Worm (Caenorhabditis elegans) whole organism, late embryonic: ENCODE measurements around the gene Y62E10A.6.

Experiments
- ama-1 ChIP-seq: fragments of 150-350 bp; optimal IDR thresholded peaks from 2 replicates; lab custom pipeline; 2014
- sdc-2 ChIP-seq: sonication (generic microtip); optimal IDR thresholded peaks from 2 replicates; lab custom pipeline; 2016; ENCODE audit warnings: missing genotype, missing genetic modification characterization, missing compliant biosample characterization

DNA sequence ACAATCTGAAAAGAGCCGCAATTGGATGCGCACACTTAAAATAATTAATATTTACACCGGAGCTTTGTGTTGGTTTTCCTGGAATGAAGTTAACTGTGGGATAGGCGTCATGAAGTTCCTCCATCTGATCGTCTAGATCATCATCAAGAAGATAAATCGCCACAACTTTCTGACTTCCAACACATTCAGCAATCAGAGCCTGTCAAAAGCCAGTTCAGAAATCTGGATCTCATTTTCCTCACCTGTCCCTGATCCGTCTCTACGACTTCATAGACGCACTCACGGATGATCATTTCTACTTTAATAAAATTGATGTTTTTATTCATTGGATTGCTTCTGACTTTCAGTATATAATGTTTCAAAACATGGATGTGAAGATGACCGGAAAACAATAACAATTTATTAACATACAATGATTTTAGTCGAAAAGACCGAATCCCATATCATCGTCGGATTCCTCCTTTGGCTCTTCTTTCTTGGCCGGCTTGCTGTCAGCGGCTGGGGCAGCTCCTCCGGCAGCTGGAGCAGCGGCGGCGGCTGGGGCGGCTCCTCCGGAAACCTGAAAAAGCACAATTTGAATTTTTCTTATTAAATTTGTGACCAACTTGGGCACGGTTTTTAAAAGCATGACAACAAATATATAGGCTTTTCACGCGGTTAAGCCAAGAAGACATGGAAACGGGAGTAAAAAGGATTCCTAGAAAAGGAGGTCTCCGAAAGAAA lies 2.5 kb upstream of the Y62E10A.6 start, which contains the start of gene agt-1:
- TF ChIP-seq sdc-2 (tag; lab: Kevin White, UChicago), result no peak
- TF ChIP-seq ama-1 (lab: Kevin White, UChicago), result no peak
